Fruit fly (Drosophila melanogaster) whole organism, embryonic: ENCODE results near the gene Bet1.

Experiments
- CG8944 ChIP-seq: fragments of 200-800 bp; sonication (Bioruptor generic); optimal IDR thresholded peaks from 3 replicates; lab custom pipeline; 2016; ENCODE audit warnings: missing biosample characterization, missing genetic modification characterization
- Dp ChIP-seq: fragments of 200-800 bp; sonication (Bioruptor generic); optimal IDR thresholded peaks from 2 replicates; lab custom pipeline; 2018; ENCODE audit warnings: missing biosample characterization, mild to moderate bottlenecking, missing genetic modification characterization, moderate library complexity
- psq ChIP-seq: fragments of 200-800 bp; sonication (Bioruptor generic); optimal IDR thresholded peaks from 2 replicates; lab custom pipeline; 2017; ENCODE audit warnings: missing biosample characterization, missing genetic modification characterization

DNA sequence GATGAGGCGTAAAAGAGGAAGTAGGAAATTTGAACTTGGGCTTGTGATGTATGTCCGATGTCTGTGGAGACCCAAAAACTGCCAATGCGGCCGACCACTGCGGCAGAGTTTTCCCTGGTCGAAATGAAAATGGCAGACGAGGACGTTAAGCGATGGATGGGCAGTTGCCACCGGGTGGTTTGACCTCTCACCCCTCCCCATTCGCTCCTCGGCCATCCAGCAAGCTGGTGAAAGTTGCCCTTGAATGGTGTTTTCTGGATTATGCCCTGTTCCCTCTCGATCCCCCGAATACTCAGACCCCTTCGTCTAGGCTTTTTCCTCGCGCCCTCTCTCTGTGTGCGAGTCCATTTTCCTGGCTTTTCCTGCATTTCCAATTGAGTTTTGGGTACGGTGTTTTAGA lies 29.6 kb upstream of the Bet1 start:
- TF ChIP-seq CG8944 (GFP tag; lab: Kevin White, UChicago) (no peak), psq (GFP tag; lab: Kevin White, UChicago) (no peak), Dp (GFP tag; lab: Kevin White, UChicago) (no peak)
